Fruit fly (Drosophila melanogaster) whole organism, embryonic: ENCODE data around the gene CG11986.
A peak's percentile ranks its signal among the peaks of the same experiment; 100 is the strongest.

ENCODE experiments used
- CG12219 ChIP-seq: fragments of 200-800 bp; sonication (Bioruptor generic); optimal IDR thresholded peaks from 3 replicates; lab custom pipeline; 2018; ENCODE audit warnings: missing biosample characterization, mild to moderate bottlenecking, missing genetic modification characterization
- CG13296 ChIP-seq: fragments of 200-800 bp; sonication (Bioruptor generic); optimal IDR thresholded peaks from 3 replicates; lab custom pipeline; 2018; ENCODE audit warnings: missing biosample characterization, mild to moderate bottlenecking, missing genetic modification characterization
- CG13894 ChIP-seq: fragments of 200-800 bp; sonication (Bioruptor generic); optimal IDR thresholded peaks from 3 replicates; lab custom pipeline; 2018; ENCODE audit warnings: missing biosample characterization, mild to moderate bottlenecking, missing genetic modification characterization, moderate library complexity
- CG15269 ChIP-seq: fragments of 200-800 bp; sonication (Bioruptor generic); optimal IDR thresholded peaks from 2 replicates; lab custom pipeline; 2018; ENCODE audit warnings: missing biosample characterization, mild to moderate bottlenecking, missing genetic modification characterization, moderate library complexity
- CG15514 ChIP-seq: fragments of 200-800 bp; sonication (Bioruptor generic); optimal IDR thresholded peaks from 3 replicates; lab custom pipeline; 2017; ENCODE audit warnings: missing biosample characterization, missing genetic modification characterization, mild to moderate bottlenecking, moderate library complexity, missing genetic modification reagents
- CG18262 ChIP-seq: fragments of 200-800 bp; optimal IDR thresholded peaks from 3 replicates; lab custom pipeline; 2019; ENCODE audit warnings: missing biosample characterization, mild to moderate bottlenecking, missing genetic modification characterization, moderate library complexity
- CG2678 ChIP-seq: fragments of 200-800 bp; sonication (Bioruptor generic); optimal IDR thresholded peaks from 3 replicates; lab custom pipeline; 2019; ENCODE audit warnings: missing biosample characterization, mild to moderate bottlenecking, missing genetic modification characterization, moderate library complexity
- CG8290 ChIP-seq, 3 experiments: fragments of 200-800 bp; sonication (Bioruptor generic); optimal IDR thresholded peaks; 2 replicates each; lab custom pipeline; 2016 to 2019; ENCODE audit warnings: missing biosample characterization in 3 of 3, missing genetic modification characterization in 3 of 3, mild to moderate bottlenecking in 2 of 3, moderate library complexity in 1 of 3
- CG8388 ChIP-seq: fragments of 200-800 bp; sonication (Bioruptor generic); optimal IDR thresholded peaks from 2 replicates; lab custom pipeline; 2019; ENCODE audit warnings: missing biosample characterization, mild to moderate bottlenecking, missing genetic modification characterization, moderate library complexity
- E2f2 ChIP-seq: fragments of 200-800 bp; sonication (Bioruptor generic); IDR thresholded peaks from 2 replicates; pipeline ENCODE4 v1.3.6; 2022; ENCODE audit warnings: missing biosample characterization, missing genetic modification characterization
- Fer3 ChIP-seq: fragments of 200-800 bp; sonication (Bioruptor generic); optimal IDR thresholded peaks from 2 replicates; lab custom pipeline; 2018; ENCODE audit warnings: missing biosample characterization, mild to moderate bottlenecking, missing genetic modification characterization, moderate library complexity
- HmgD ChIP-seq: fragments of 200-800 bp; sonication (Bioruptor generic); optimal IDR thresholded peaks from 3 replicates; lab custom pipeline; 2016; ENCODE audit warnings: missing biosample characterization, missing genetic modification characterization
- Med ChIP-seq: fragments of 200-800 bp; sonication (Bioruptor generic); peaks from one replicate; lab custom pipeline; 2016; ENCODE audit warnings: missing biosample characterization, missing genetic modification characterization, mild to moderate bottlenecking, inconsistent platforms, moderate library complexity
- Meics ChIP-seq: fragments of 200-800 bp; sonication (Bioruptor generic); optimal IDR thresholded peaks from 2 replicates; lab custom pipeline; 2017; ENCODE audit warnings: missing biosample characterization, mild to moderate bottlenecking, missing genetic modification characterization
- PHDP ChIP-seq: fragments of 200-800 bp; sonication (Bioruptor generic); optimal IDR thresholded peaks from 3 replicates; lab custom pipeline; 2018; ENCODE audit warnings: missing biosample characterization, mild to moderate bottlenecking, missing genetic modification characterization, moderate library complexity
- Pdp1 ChIP-seq, 2 experiments: fragments of 200-800 bp; sonication (Bioruptor generic); optimal IDR thresholded peaks; 3 replicates each; lab custom pipeline; 2016; ENCODE audit warnings: missing biosample characterization in 2 of 2, missing genetic modification characterization in 2 of 2, mild to moderate bottlenecking in 1 of 2, moderate library complexity in 1 of 2
- Ptx1 ChIP-seq: fragments of 200-800 bp; sonication (Bioruptor generic); IDR thresholded peaks from 2 replicates; pipeline ENCODE4 v1.3.6; 2022; ENCODE audit warnings: missing biosample characterization, missing genetic modification characterization
- YL-1 ChIP-seq: fragments of 200-800 bp; sonication (Bioruptor generic); optimal IDR thresholded peaks from 3 replicates; lab custom pipeline; 2017; ENCODE audit warnings: missing biosample characterization, mild to moderate bottlenecking, missing genetic modification characterization
- bcd ChIP-seq: fragments of 200-800 bp; sonication (Bioruptor generic); optimal IDR thresholded peaks from 2 replicates; lab custom pipeline; 2017; ENCODE audit warnings: missing biosample characterization, mild to moderate bottlenecking, missing genetic modification characterization
- cwo ChIP-seq: fragments of 200-800 bp; sonication (Bioruptor generic); optimal IDR thresholded peaks from 3 replicates; lab custom pipeline; 2017; ENCODE audit warnings: missing biosample characterization, missing genetic modification characterization, mild to moderate bottlenecking, moderate library complexity, missing genetic modification reagents
- dm ChIP-seq: fragments of 200-800 bp; sonication (Bioruptor generic); optimal IDR thresholded peaks from 3 replicates; lab custom pipeline; 2016; ENCODE audit warnings: missing biosample characterization, missing genetic modification characterization
- ewg ChIP-seq: fragments of 200-800 bp; sonication (Bioruptor generic); optimal IDR thresholded peaks from 3 replicates; lab custom pipeline; 2017; ENCODE audit warnings: mild to moderate bottlenecking, missing biosample characterization, missing genetic modification reagents, missing genetic modification characterization
- gcm ChIP-seq: fragments of 200-800 bp; sonication (Bioruptor generic); optimal IDR thresholded peaks from 2 replicates; lab custom pipeline; 2019; ENCODE audit warnings: missing biosample characterization, mild to moderate bottlenecking, missing genetic modification characterization, moderate library complexity
- gem ChIP-seq: fragments of 200-800 bp; sonication (Bioruptor generic); optimal IDR thresholded peaks from 2 replicates; lab custom pipeline; 2019; ENCODE audit warnings: missing biosample characterization, mild to moderate bottlenecking, missing genetic modification characterization, moderate library complexity
- grau ChIP-seq: fragments of 200-800 bp; optimal IDR thresholded peaks from 3 replicates; lab custom pipeline; 2019; ENCODE audit warnings: missing biosample characterization, mild to moderate bottlenecking, missing genetic modification characterization, moderate library complexity
- lab ChIP-seq: fragments of 200-800 bp; sonication (Bioruptor generic); optimal IDR thresholded peaks from 3 replicates; lab custom pipeline; 2017; ENCODE audit warnings: missing biosample characterization, missing genetic modification characterization, mild to moderate bottlenecking, moderate library complexity, missing genetic modification reagents
- lilli ChIP-seq: fragments of 200-800 bp; sonication (Bioruptor generic); optimal IDR thresholded peaks from 3 replicates; lab custom pipeline; 2016; ENCODE audit warnings: missing biosample characterization, missing genetic modification characterization
- oc ChIP-seq: fragments of 200-800 bp; sonication (Bioruptor generic); optimal IDR thresholded peaks from 2 replicates; lab custom pipeline; 2018; ENCODE audit warnings: missing biosample characterization, mild to moderate bottlenecking, missing genetic modification characterization, moderate library complexity
- sd ChIP-seq: fragments of 200-800 bp; sonication (Bioruptor generic); optimal IDR thresholded peaks from 3 replicates; lab custom pipeline; 2018; ENCODE audit warnings: missing biosample characterization, mild to moderate bottlenecking, missing genetic modification characterization, moderate library complexity
- sens ChIP-seq: fragments of 200-800 bp; sonication (Bioruptor generic); peaks from one replicate; lab custom pipeline; 2016; ENCODE audit warnings: missing biosample characterization, missing genetic modification characterization
- slbo ChIP-seq: fragments of 200-800 bp; sonication (Bioruptor generic); IDR thresholded peaks from 2 replicates; pipeline ENCODE4 v1.3.6; 2022; ENCODE audit warnings: missing biosample characterization, missing genetic modification characterization
- sug ChIP-seq: fragments of 200-800 bp; optimal IDR thresholded peaks from 2 replicates; lab custom pipeline; 2019; ENCODE audit warnings: missing biosample characterization, mild to moderate bottlenecking, missing genetic modification characterization, moderate library complexity
- tup ChIP-seq: fragments of 200-800 bp; sonication (Bioruptor generic); optimal IDR thresholded peaks from 2 replicates; lab custom pipeline; 2016; ENCODE audit warnings: missing biosample characterization, mild to moderate bottlenecking, missing genetic modification characterization, moderate library complexity
- zfh2 ChIP-seq: fragments of 200-800 bp; sonication (Bioruptor generic); optimal IDR thresholded peaks from 2 replicates; lab custom pipeline; 2016; ENCODE audit warnings: missing biosample characterization, missing genetic modification characterization

Gene CG11986

dm6 chr3R:9048466-9049072 is 33.3 kb downstream of the CG11986 start, which contains the start of gene Mst85C (continued):
- TF ChIP-seq ewg (GFP tag; lab: Kevin White, UChicago): peak; percentile 26

dm6 chr3R:9049091-9049981 is 34.1 kb downstream of the CG11986 start:
- peak; percentile 57 for TF ChIP-seq CG13894 (tag; lab: Kevin White, UChicago)
- TF ChIP-seq Pdp1 (GFP tag; optimal IDR thresholded peaks at IDR 0.05; lab: Kevin White, UChicago): peak in 1 of 2 experiments; percentile 16
- TF ChIP-seq CG8290 (GFP tag; optimal IDR thresholded peaks at IDR 0.05; lab: Kevin White, UChicago): no peak
- TF ChIP-seq CG8290 (tag; optimal IDR thresholded peaks at IDR 0.05; lab: Kevin White, UChicago): peak in 1 of 2 experiments; percentile 29
- TF ChIP-seq grau (tag; lab: Kevin White, UChicago): peak; percentile 11
- TF ChIP-seq HmgD (GFP tag; lab: Kevin White, UChicago): no peak
- peak; percentile 77 for TF ChIP-seq sens
- peak; percentile 43 for TF ChIP-seq CG13296 (GFP tag; lab: Kevin White, UChicago)
- TF ChIP-seq cwo (GFP tag; lab: Kevin White, UChicago): peak; percentile 90
- TF ChIP-seq dm: peak; percentile 36
- TF ChIP-seq E2f2: no peak
- TF ChIP-seq gem (tag; lab: Kevin White, UChicago): peak; percentile 30
- peak; percentile 22 for TF ChIP-seq lilli
- TF ChIP-seq CG8388 (GFP tag; lab: Kevin White, UChicago): peak; percentile 94
- no peak for TF ChIP-seq CG18262 (tag; lab: Kevin White, UChicago)
- no peak for TF ChIP-seq tup (GFP tag; lab: Kevin White, UChicago)
- no peak for TF ChIP-seq CG12219 (GFP tag; lab: Kevin White, UChicago)
- no peak for TF ChIP-seq Ptx1 (GFP tag; lab: Robert Waterston, UW)
- TF ChIP-seq slbo: no peak
- peak; percentile 38 for TF ChIP-seq YL-1 (GFP tag; lab: Kevin White, UChicago)
- no peak for TF ChIP-seq gcm (GFP tag; lab: Kevin White, UChicago)
- peak; percentile 33 for TF ChIP-seq Meics (GFP tag; lab: Kevin White, UChicago)
- TF ChIP-seq CG15514 (GFP tag; lab: Kevin White, UChicago): peak; percentile 13
- TF ChIP-seq CG15269 (tag; lab: Kevin White, UChicago): peak; percentile 22
- peak; percentile 11 for TF ChIP-seq CG2678
- peak; percentile 3 for TF ChIP-seq oc (tag; lab: Kevin White, UChicago)
- peak; percentile 31 for TF ChIP-seq lab (GFP tag; lab: Kevin White, UChicago)
- TF ChIP-seq bcd: no peak
- TF ChIP-seq Med (GFP tag; lab: Kevin White, UChicago): peak; percentile 53
- TF ChIP-seq zfh2 (GFP tag; lab: Kevin White, UChicago): peak; percentile 11
- TF ChIP-seq PHDP (tag; lab: Kevin White, UChicago): peak; percentile 23
- peak; percentile 14 for TF ChIP-seq Fer3
- TF ChIP-seq sug (tag; lab: Kevin White, UChicago): peak; percentile 96
- peak; percentile 6 for TF ChIP-seq sd
